Worm (Caenorhabditis elegans) whole organism, L4 larva: ENCODE results near the gene F56C3.7.

ENCODE experiments used
- D1046.2 ChIP-seq: fragments of 200-800 bp; sonication (Bioruptor generic); IDR thresholded peaks from 2 replicates; pipeline ENCODE4 v1.3.6; 2022; ENCODE audit warnings: missing genetic modification characterization, missing compliant biosample characterization
- F37D6.2 ChIP-seq: sonication (generic microtip); optimal IDR thresholded peaks from 2 replicates; lab custom pipeline; 2016; ENCODE audit warnings: mild to moderate bottlenecking, missing genetic modification characterization, missing compliant biosample characterization
- T20F7.1 ChIP-seq: fragments of 200-800 bp; sonication (Bioruptor generic); optimal IDR thresholded peaks from 2 replicates; lab custom pipeline; 2018; ENCODE audit warnings: mild to moderate bottlenecking, missing genetic modification characterization, missing compliant biosample characterization
- T26A8.4 ChIP-seq: fragments of 200-800 bp; sonication (Bioruptor generic); IDR thresholded peaks from 2 replicates; pipeline ENCODE4 v1.3.6; 2022; ENCODE audit warnings: missing genetic modification characterization, missing compliant biosample characterization
- Y48G9A.11 ChIP-seq: fragments of 200-800 bp; sonication (Bioruptor generic); IDR thresholded peaks from 2 replicates; pipeline ENCODE4 v1.3.6; 2022; ENCODE audit warnings: missing genetic modification reagents, missing genetic modification characterization, missing compliant biosample characterization
- Y75B8A.6 ChIP-seq: fragments of 200-800 bp; sonication (Bioruptor generic); IDR thresholded peaks from 2 replicates; pipeline ENCODE4 v1.3.6; 2022; ENCODE audit warnings: missing genetic modification reagents, missing genetic modification characterization, missing compliant biosample characterization
- ZK337.2 ChIP-seq: fragments of 200-800 bp; sonication (Bioruptor generic); IDR thresholded peaks from 2 replicates; pipeline ENCODE4 v1.3.6; 2022; ENCODE audit warnings: missing genetic modification reagents, missing genetic modification characterization, missing compliant biosample characterization
- aly-2 ChIP-seq: sonication (generic microtip); optimal IDR thresholded peaks from 2 replicates; lab custom pipeline; 2018; ENCODE audit warnings: missing biosample characterization, missing genetic modification characterization
- attf-4 ChIP-seq: sonication (generic microtip); optimal IDR thresholded peaks from 3 replicates; lab custom pipeline; 2017; ENCODE audit warnings: missing biosample characterization, missing genetic modification characterization
- ceh-32 ChIP-seq: sonication (generic microtip); optimal IDR thresholded peaks from 2 replicates; lab custom pipeline; 2016; ENCODE audit warnings: mild to moderate bottlenecking, missing genetic modification characterization, missing compliant biosample characterization; ENCODE audit not compliant: poor library complexity
- ces-1 ChIP-seq: fragments of 150-350 bp; sonication (generic microtip); optimal IDR thresholded peaks from 4 replicates; lab custom pipeline; 2014; ENCODE audit warnings: missing biosample characterization, missing genetic modification reagents, missing genetic modification characterization
- cey-2 ChIP-seq: sonication (generic microtip); optimal IDR thresholded peaks from 3 replicates; lab custom pipeline; 2017; ENCODE audit warnings: missing genetic modification characterization, mild to moderate bottlenecking, missing compliant biosample characterization, antibody characterized with exemption, borderline replicate concordance; ENCODE audit not compliant: insufficient read depth
- ctbp-1 ChIP-seq: fragments of 200-800 bp; sonication (Bioruptor generic); IDR thresholded peaks from 2 replicates; pipeline ENCODE4 v1.3.6; 2022; ENCODE audit warnings: missing genetic modification reagents, missing genetic modification characterization, missing compliant biosample characterization
- daf-12 ChIP-seq: fragments of 150-350 bp; optimal IDR thresholded peaks from 2 replicates; lab custom pipeline; 2014; ENCODE audit warnings: missing biosample characterization, missing genetic modification reagents, missing genetic modification characterization
- daf-16 ChIP-seq, 3 experiments: sonication (generic microtip); optimal IDR thresholded peaks; 2 replicates each; lab custom pipeline; 2016 to 2017; ENCODE audit warnings: missing genetic modification characterization in 3 of 3, missing genetic modification reagents in 3 of 3, mild to moderate bottlenecking in 2 of 3, missing compliant biosample characterization in 2 of 3, missing biosample characterization in 1 of 3, moderate library complexity in 1 of 3
- daf-19 ChIP-seq: fragments of 200-800 bp; sonication (Bioruptor generic); conservative IDR thresholded peaks from 2 replicates; pipeline ENCODE4 v1.3.6; 2022; ENCODE audit warnings: missing genetic modification characterization, missing compliant biosample characterization
- daf-8 ChIP-seq: fragments of 200-800 bp; sonication (Bioruptor generic); IDR thresholded peaks from 2 replicates; pipeline ENCODE4 v1.3.6; 2022; ENCODE audit warnings: missing genetic modification characterization, missing compliant biosample characterization
- dmd-8 ChIP-seq: fragments of 200-800 bp; sonication (Bioruptor generic); IDR thresholded peaks from 2 replicates; pipeline ENCODE4 v1.3.6; 2022; ENCODE audit warnings: missing genetic modification characterization, missing compliant biosample characterization
- dpl-1 ChIP-seq: fragments of 150-350 bp; optimal IDR thresholded peaks from 2 replicates; lab custom pipeline; 2014; ENCODE audit warnings: missing biosample characterization, missing genetic modification reagents, missing genetic modification characterization
- egl-43 ChIP-seq: fragments of 200-800 bp; sonication (Bioruptor generic); IDR thresholded peaks from 2 replicates; pipeline ENCODE4 v1.3.6; 2022; ENCODE audit warnings: missing genetic modification reagents, missing genetic modification characterization, missing compliant biosample characterization
- fos-1 ChIP-seq: fragments of 150-350 bp; optimal IDR thresholded peaks from 2 replicates; lab custom pipeline; 2014; ENCODE audit warnings: missing biosample characterization, missing genetic modification characterization
- hif-1 ChIP-seq, 2 experiments: sonication (generic microtip); optimal IDR thresholded peaks; 2 replicates each; lab custom pipeline; 2016 to 2017; ENCODE audit warnings: missing compliant biosample characterization in 2 of 2, missing genetic modification characterization in 2 of 2, missing genetic modification reagents in 2 of 2, missing genotype in 2 of 2, mild to moderate bottlenecking in 1 of 2
- jun-1 ChIP-seq: fragments of 150-350 bp; optimal IDR thresholded peaks from 2 replicates; lab custom pipeline; 2014; ENCODE audit warnings: missing biosample characterization, missing genetic modification reagents, missing genetic modification characterization
- lin-13 ChIP-seq: fragments of 150-350 bp; optimal IDR thresholded peaks from 2 replicates; lab custom pipeline; 2014; ENCODE audit warnings: missing biosample characterization, missing genetic modification reagents, missing genetic modification characterization
- lin-15B ChIP-seq: fragments of 150-350 bp; sonication (generic microtip); optimal IDR thresholded peaks from 3 replicates; lab custom pipeline; 2014; ENCODE audit warnings: missing biosample characterization, missing genetic modification characterization
- lin-38 ChIP-seq: fragments of 200-800 bp; sonication (Bioruptor generic); IDR thresholded peaks from 2 replicates; pipeline ENCODE4 v1.3.6; 2022; ENCODE audit warnings: missing genetic modification reagents, missing genetic modification characterization, missing compliant biosample characterization
- lin-39 ChIP-seq: fragments of 150-350 bp; optimal IDR thresholded peaks from 2 replicates; lab custom pipeline; 2014; ENCODE audit warnings: missing biosample characterization, missing genetic modification reagents, missing genetic modification characterization
- madf-9 ChIP-seq: fragments of 200-800 bp; sonication (Bioruptor generic); conservative IDR thresholded peaks from 2 replicates; pipeline ENCODE4 v1.3.6; 2022; ENCODE audit warnings: missing genetic modification reagents, missing genetic modification characterization, missing compliant biosample characterization
- mdl-1 ChIP-seq, 2 experiments: fragments of 150-350 bp in 1 of 2; sonication (generic microtip) in 1 of 2; optimal IDR thresholded peaks; 2 replicates each; lab custom pipeline; 2014 to 2017; ENCODE audit warnings: missing biosample characterization in 2 of 2, missing genetic modification characterization in 2 of 2
- mdt-29 ChIP-seq: fragments of 200-800 bp; sonication (Bioruptor generic); IDR thresholded peaks from 2 replicates; pipeline ENCODE4 v1.3.6; 2022; ENCODE audit warnings: missing genetic modification reagents, missing genetic modification characterization, missing compliant biosample characterization
- mes-2 ChIP-seq: sonication (generic microtip); optimal IDR thresholded peaks from 2 replicates; lab custom pipeline; 2016; ENCODE audit warnings: missing genotype, mild to moderate bottlenecking, missing genetic modification characterization, missing compliant biosample characterization; ENCODE audit not compliant: poor library complexity, severe bottlenecking
- mxl-2 ChIP-seq: fragments of 200-800 bp; sonication (Bioruptor generic); conservative IDR thresholded peaks from 2 replicates; pipeline ENCODE4 v1.3.6; 2022; ENCODE audit warnings: missing genetic modification reagents, missing genetic modification characterization, missing compliant biosample characterization
- nhr-11 ChIP-seq: fragments of 150-350 bp; optimal IDR thresholded peaks from 2 replicates; lab custom pipeline; 2014; ENCODE audit warnings: missing biosample characterization, missing genetic modification characterization
- nhr-111 ChIP-seq: fragments of 200-800 bp; sonication (Bioruptor generic); optimal IDR thresholded peaks from 2 replicates; lab custom pipeline; 2018; ENCODE audit warnings: mild to moderate bottlenecking, missing genetic modification characterization, missing compliant biosample characterization
- nhr-237 ChIP-seq: sonication (generic microtip); optimal IDR thresholded peaks from 2 replicates; lab custom pipeline; 2017; ENCODE audit warnings: missing biosample characterization, missing genetic modification characterization
- nhr-42 ChIP-seq: fragments of 200-800 bp; sonication (Bioruptor generic); IDR thresholded peaks from 2 replicates; pipeline ENCODE4 v1.3.6; 2022; ENCODE audit warnings: missing genetic modification characterization, missing compliant biosample characterization
- nhr-48 ChIP-seq: sonication (generic microtip); optimal IDR thresholded peaks from 2 replicates; lab custom pipeline; 2016; ENCODE audit warnings: mild to moderate bottlenecking, missing genetic modification characterization, missing compliant biosample characterization
- nhr-6 ChIP-seq: fragments of 150-350 bp; optimal IDR thresholded peaks from 2 replicates; lab custom pipeline; 2014; ENCODE audit warnings: missing biosample characterization, missing genetic modification characterization
- nhr-76 ChIP-seq: fragments of 150-350 bp; optimal IDR thresholded peaks from 2 replicates; lab custom pipeline; 2014; ENCODE audit warnings: missing biosample characterization, missing genetic modification characterization
- saeg-2 ChIP-seq: fragments of 200-800 bp; sonication (Bioruptor generic); IDR thresholded peaks from 2 replicates; pipeline ENCODE4 v1.3.6; 2022; ENCODE audit warnings: missing genetic modification reagents, missing genetic modification characterization, missing compliant biosample characterization
- set-16 ChIP-seq: fragments of 200-800 bp; sonication (Bioruptor generic); IDR thresholded peaks from 2 replicates; pipeline ENCODE4 v1.3.6; 2022; ENCODE audit warnings: missing genetic modification reagents, missing genetic modification characterization, missing compliant biosample characterization
- skn-1 ChIP-seq: fragments of 150-350 bp; optimal IDR thresholded peaks from 2 replicates; lab custom pipeline; 2014; ENCODE audit warnings: missing biosample characterization, missing genetic modification characterization
- snpc-1.2 ChIP-seq: fragments of 200-800 bp; sonication (Bioruptor generic); IDR thresholded peaks from 2 replicates; pipeline ENCODE4 v1.3.6; 2022; ENCODE audit warnings: missing genetic modification reagents, missing genetic modification characterization, missing compliant biosample characterization
- spr-1 ChIP-seq: sonication (generic microtip); optimal IDR thresholded peaks from 2 replicates; lab custom pipeline; 2016; ENCODE audit warnings: mild to moderate bottlenecking, missing genetic modification characterization, missing compliant biosample characterization
- tag-97 ChIP-seq: fragments of 200-800 bp; sonication (Bioruptor generic); IDR thresholded peaks from 2 replicates; pipeline ENCODE4 v1.3.6; 2022; ENCODE audit warnings: missing genetic modification characterization, missing compliant biosample characterization
- unc-130 ChIP-seq: sonication (generic microtip); optimal IDR thresholded peaks from 2 replicates; lab custom pipeline; 2016; ENCODE audit warnings: missing genetic modification reagents, missing genetic modification characterization, missing compliant biosample characterization
- vab-7 ChIP-seq: fragments of 200-800 bp; sonication (Bioruptor generic); IDR thresholded peaks from 2 replicates; pipeline ENCODE4 v1.3.6; 2022; ENCODE audit warnings: missing genetic modification reagents, missing genetic modification characterization, missing compliant biosample characterization
- zfp-2 ChIP-seq: sonication (generic microtip); optimal IDR thresholded peaks from 2 replicates; lab custom pipeline; 2016; ENCODE audit warnings: mild to moderate bottlenecking, missing genetic modification characterization, missing compliant biosample characterization
- zfp-3 ChIP-seq: fragments of 200-800 bp; sonication (Bioruptor generic); conservative IDR thresholded peaks from 2 replicates; pipeline ENCODE4 v1.3.6; 2022; ENCODE audit warnings: missing genetic modification reagents, missing genetic modification characterization, missing compliant biosample characterization
- ztf-11 ChIP-seq: fragments of 150-350 bp; optimal IDR thresholded peaks from 2 replicates; lab custom pipeline; 2014; ENCODE audit warnings: missing biosample characterization, missing genetic modification characterization
- ztf-7 ChIP-seq: fragments of 150-350 bp; optimal IDR thresholded peaks from 2 replicates; lab custom pipeline; 2014; ENCODE audit warnings: missing biosample characterization, missing genetic modification characterization

The F56C3.7 gene

DNA sequence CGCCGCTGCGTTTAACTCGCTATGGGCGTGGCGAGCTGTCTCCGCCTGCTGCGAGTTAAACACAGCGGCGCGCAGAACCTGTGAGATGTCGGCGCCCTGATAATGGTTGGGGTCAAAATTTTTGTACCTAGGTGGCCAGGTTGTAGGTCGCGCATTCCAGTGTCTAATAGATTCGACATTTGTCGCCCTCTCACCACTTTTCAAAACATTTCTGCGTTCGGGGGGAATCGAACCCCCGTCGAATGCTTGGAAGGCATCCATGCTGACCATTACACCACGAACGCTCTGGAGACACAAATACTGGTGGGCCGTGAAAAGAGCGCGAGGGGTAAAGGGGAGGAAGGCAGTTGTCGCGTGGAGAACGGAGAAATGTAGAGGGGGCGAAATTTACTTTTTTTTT lies 8.8 kb upstream of the F56C3.7 start (continued):
- TF ChIP-seq attf-4 (tag; lab: Kevin White, UChicago): no peak
- peak; percentile 34 for TF ChIP-seq jun-1 (tag; lab: Kevin White, UChicago)
- TF ChIP-seq cey-2 (tag; lab: Kevin White, UChicago): no peak
- no peak for TF ChIP-seq tag-97 (GFP tag; lab: Robert Waterston, UW)
- peak; percentile 6 for TF ChIP-seq unc-130 (GFP tag; lab: Kevin White, UChicago)
- no peak for TF ChIP-seq daf-12
- TF ChIP-seq ztf-7 (tag; lab: Kevin White, UChicago): peak; percentile 7
- TF ChIP-seq snpc-1.2: peak; percentile 74
- TF ChIP-seq dmd-8: peak; percentile 95
- no peak for TF ChIP-seq fos-1 (tag; lab: Kevin White, UChicago)
- peak; percentile 78 for TF ChIP-seq lin-38
- TF ChIP-seq nhr-42 (GFP tag; lab: Robert Waterston, UW): peak; percentile 90
- TF ChIP-seq Y48G9A.11 (GFP tag; lab: Robert Waterston, UW): peak; percentile 73
- TF ChIP-seq lin-15B (tag; lab: Kevin White, UChicago): no peak
- TF ChIP-seq ZK337.2 (GFP tag; lab: Robert Waterston, UW): peak; percentile 52; the same call in 1 of the 2 replicates
- peak; percentile 20 for TF ChIP-seq ceh-32 (tag; lab: Kevin White, UChicago)
- peak; percentile 53 for TF ChIP-seq spr-1 (tag; lab: Kevin White, UChicago)
- TF ChIP-seq nhr-111 (GFP tag; lab: Kevin White, UChicago): peak; percentile 60
- TF ChIP-seq egl-43: peak; percentile 96
- no peak for TF ChIP-seq saeg-2 (GFP tag; lab: Robert Waterston, UW)
- TF ChIP-seq set-16: peak; percentile 79
- TF ChIP-seq zfp-3 (GFP tag; lab: Robert Waterston, UW): peak; percentile 56; the same call in 1 of the 2 replicates
- no peak for TF ChIP-seq T20F7.1
- TF ChIP-seq hif-1 (tag; optimal IDR thresholded peaks at IDR 0.05; lab: Kevin White, UChicago): peak in 1 of 2 experiments; percentile 25
- TF ChIP-seq madf-9 (GFP tag; lab: Robert Waterston, UW): peak; percentile 73; the same call in 1 of the 2 replicates
- TF ChIP-seq ctbp-1 (GFP tag; lab: Robert Waterston, UW): peak; percentile 78
- peak; percentile 75; the same call in 1 of the 2 replicates for TF ChIP-seq Y75B8A.6 (GFP tag; lab: Robert Waterston, UW)
- TF ChIP-seq lin-39: no peak
- TF ChIP-seq vab-7 (GFP tag; lab: Robert Waterston, UW): peak; percentile 88
- no peak for TF ChIP-seq daf-8
- TF ChIP-seq nhr-11 (tag; lab: Kevin White, UChicago): peak; percentile 35
- TF ChIP-seq mdl-1 (tag; optimal IDR thresholded peaks at IDR 0.05; lab: Kevin White, UChicago): peak in 1 of 2 experiments; percentile 54
- TF ChIP-seq nhr-48 (tag; lab: Kevin White, UChicago): peak; percentile 67
- no peak for TF ChIP-seq daf-19 (GFP tag; lab: Robert Waterston, UW)
- no peak for TF ChIP-seq nhr-237
- TF ChIP-seq dpl-1 (GFP tag; lab: Kevin White, UChicago): peak; percentile 4
- TF ChIP-seq zfp-2 (tag; lab: Kevin White, UChicago): peak; percentile 33
- no peak for TF ChIP-seq aly-2 (tag; lab: Kevin White, UChicago)
- TF ChIP-seq mxl-2 (GFP tag; lab: Robert Waterston, UW): peak; percentile 81
- no peak for TF ChIP-seq ztf-11 (tag; lab: Kevin White, UChicago)
- TF ChIP-seq nhr-6 (tag; lab: Kevin White, UChicago): no peak
- no peak for TF ChIP-seq skn-1 (tag; lab: Kevin White, UChicago)
- peak; percentile 37 for TF ChIP-seq lin-13
- TF ChIP-seq daf-16 (GFP tag; optimal IDR thresholded peaks at IDR 0.05; lab: Kevin White, UChicago): peak; percentile 61 to 66
- TF ChIP-seq daf-16 (tag; optimal IDR thresholded peaks at IDR 0.05; lab: Kevin White, UChicago): peak; percentile 73
- TF ChIP-seq T26A8.4 (GFP tag; lab: Robert Waterston, UW): peak; percentile 88
- peak; percentile 83 for TF ChIP-seq mes-2
- TF ChIP-seq nhr-76 (tag; lab: Kevin White, UChicago): no peak
- peak; percentile 75 for TF ChIP-seq F37D6.2 (tag; lab: Kevin White, UChicago)
- TF ChIP-seq D1046.2 (GFP tag; lab: Robert Waterston, UW): 0 out of 2 replicates have a peak, but pooled peaks have one; percentile 67
- TF ChIP-seq ces-1: no peak
- 0 out of 2 replicates have a peak, but pooled peaks have one; percentile 31 for TF ChIP-seq mdt-29
